Fruit fly (Drosophila melanogaster): Measurements from ENCODE around the gene Pus7.

The Pus7 gene

dm6 chr3L:8514768-8515167, 5.0 kb downstream of the Pus7 start, which contains the start of gene CG6683 (continued):
- TF ChIP-seq CG14667 (GFP tag; IDR thresholded peaks at IDR 0.05) (no peak), Vsx1 (GFP tag; optimal IDR thresholded peaks at IDR 0.05) (no peak), CG18619 (GFP tag; optimal IDR thresholded peaks at IDR 0.05) (no peak), CG10565 (GFP tag; optimal IDR thresholded peaks at IDR 0.05) (no peak), crol (GFP tag; IDR thresholded peaks at IDR 0.05) (no peak), CG8290 (GFP tag; optimal IDR thresholded peaks at IDR 0.05) (no peak), CG8290 (tag; optimal IDR thresholded peaks at IDR 0.05) (no peak), CG11093 (GFP tag; IDR thresholded peaks at IDR 0.05) (no peak)

- TF ChIP-seq dimm (GFP tag; IDR thresholded peaks at IDR 0.05) (no peak), Med (GFP tag) (peak; percentile 51), exex (tag; optimal IDR thresholded peaks at IDR 0.05) (peak; percentile 19), CG8924 (tag; optimal IDR thresholded peaks at IDR 0.05) (no peak), CG10543 (GFP tag; optimal IDR thresholded peaks at IDR 0.05) (peak; percentile 15), Mrtf (GFP tag; IDR thresholded peaks at IDR 0.05) (no peak), CG11093 (GFP tag; IDR thresholded peaks at IDR 0.05) (no peak), CG1529 (GFP tag; optimal IDR thresholded peaks at IDR 0.05) (no peak), Rx (GFP tag; IDR thresholded peaks at IDR 0.05) (no peak), Fer1 (GFP tag; optimal IDR thresholded peaks at IDR 0.05) (peak; percentile 43), CG7987 (GFP tag; optimal IDR thresholded peaks at IDR 0.05) (no peak), CG42726 (GFP tag; IDR thresholded peaks at IDR 0.05; ENCODE audit: partially characterized antibody) (0 out of 2 replicates have a peak, but pooled peaks have one; percentile 26), corto (GFP tag; optimal IDR thresholded peaks at IDR 0.05) (peak; percentile 32), sim (GFP tag; IDR thresholded peaks at IDR 0.05) (no peak), lab (GFP tag; optimal IDR thresholded peaks at IDR 0.05) (peak; percentile 34), ab (GFP tag; optimal IDR thresholded peaks at IDR 0.05) (no peak), nom (GFP tag; optimal IDR thresholded peaks at IDR 0.05) (peak; percentile 81), CG3163 (GFP tag; optimal IDR thresholded peaks at IDR 0.05) (peak; percentile 93), gro (GFP tag; optimal IDR thresholded peaks at IDR 0.05) (peak; percentile 3), pzg (GFP tag; optimal IDR thresholded peaks at IDR 0.05) (no peak), vnd (GFP tag; IDR thresholded peaks at IDR 0.05; ENCODE audit: partially characterized antibody) (no peak), CG13287 (GFP tag; IDR thresholded peaks at IDR 0.05; ENCODE audit: partially characterized antibody) (peak; percentile 58), CG8089 (GFP tag; optimal IDR thresholded peaks at IDR 0.05) (no peak), chinmo (GFP tag; IDR thresholded peaks at IDR 0.05; ENCODE audit: partially characterized antibody) (peak; percentile 71; the same call in 1 of the 4 replicates), lbe (GFP tag; optimal IDR thresholded peaks at IDR 0.05) (peak; percentile 67), Pdp1 (GFP tag; optimal IDR thresholded peaks at IDR 0.05) (peak in 1 of 2 experiments; percentile 59), Trl (optimal IDR thresholded peaks at IDR 0.05) (peak in 1 of 2 experiments; percentile 85), Trl (GFP tag; optimal IDR thresholded peaks at IDR 0.05) (no peak), sr (GFP tag; IDR thresholded peaks at IDR 0.05) (no peak), CG12659 (GFP tag; optimal IDR thresholded peaks at IDR 0.05) (peak; percentile 5), bsh (GFP tag; optimal IDR thresholded peaks at IDR 0.05) (peak in 1 of 2 experiments; percentile 38), CG15514 (GFP tag; optimal IDR thresholded peaks at IDR 0.05) (peak; percentile 52), ftz-f1 (GFP tag; optimal IDR thresholded peaks at IDR 0.05) (no peak), Scr (GFP tag; IDR thresholded peaks at IDR 0.05; ENCODE audit: partially characterized antibody) (no peak; the same call in 1 of the 2 replicates)
Observed at dm6 chr3L:8518516-8519087, 8.8 kb downstream of the Pus7 start, which contains the start of gene GstO3. TSS of gene GstO3 (plus strand) at chr3L:8518885.

All from whole organism, embryonic.